Worm (Caenorhabditis elegans) whole organism, L4 larva: ENCODE measurements around the gene T25E12.6.
A peak's percentile ranks its signal among the peaks of the same experiment; 100 is the strongest.

Experiments used
- F44E2.7 ChIP-seq: fragments of 200-800 bp; sonication (Bioruptor generic); IDR thresholded peaks from 2 replicates; pipeline ENCODE4 v2.1.2; 2022; ENCODE audit warnings: missing genetic modification characterization, missing compliant biosample characterization
- R02D3.7 ChIP-seq: fragments of 150-350 bp; sonication (generic microtip); optimal IDR thresholded peaks from 3 replicates; lab custom pipeline; 2014; ENCODE audit warnings: missing biosample characterization, missing genetic modification characterization
- T20F7.1 ChIP-seq: fragments of 200-800 bp; sonication (Bioruptor generic); optimal IDR thresholded peaks from 2 replicates; lab custom pipeline; 2018; ENCODE audit warnings: mild to moderate bottlenecking, missing genetic modification characterization, missing compliant biosample characterization
- Y105C5A.15 ChIP-seq: fragments of 200-800 bp; sonication (Bioruptor generic); IDR thresholded peaks from 2 replicates; pipeline ENCODE4 v1.3.6; 2022; ENCODE audit warnings: missing genetic modification characterization, missing compliant biosample characterization
- Y75B8A.6 ChIP-seq: fragments of 200-800 bp; sonication (Bioruptor generic); IDR thresholded peaks from 2 replicates; pipeline ENCODE4 v1.3.6; 2022; ENCODE audit warnings: missing genetic modification reagents, missing genetic modification characterization, missing compliant biosample characterization
- ZK546.5 ChIP-seq, 2 experiments: sonication (generic microtip); optimal IDR thresholded peaks; 2 replicates each; lab custom pipeline; 2017; ENCODE audit warnings: missing biosample characterization in 2 of 2, missing genetic modification characterization in 2 of 2
- aha-1 ChIP-seq: fragments of 150-350 bp; peaks from one replicate; lab custom pipeline; 2014; ENCODE audit warnings: missing biosample characterization, missing genetic modification characterization
- ceh-32 ChIP-seq: sonication (generic microtip); optimal IDR thresholded peaks from 2 replicates; lab custom pipeline; 2016; ENCODE audit warnings: mild to moderate bottlenecking, missing genetic modification characterization, missing compliant biosample characterization; ENCODE audit not compliant: poor library complexity
- daf-8 ChIP-seq: fragments of 200-800 bp; sonication (Bioruptor generic); IDR thresholded peaks from 2 replicates; pipeline ENCODE4 v1.3.6; 2022; ENCODE audit warnings: missing genetic modification characterization, missing compliant biosample characterization
- dpl-1 ChIP-seq: fragments of 150-350 bp; optimal IDR thresholded peaks from 2 replicates; lab custom pipeline; 2014; ENCODE audit warnings: missing biosample characterization, missing genetic modification reagents, missing genetic modification characterization
- duxl-1 ChIP-seq: sonication (generic microtip); optimal IDR thresholded peaks from 2 replicates; lab custom pipeline; 2016; ENCODE audit warnings: mild to moderate bottlenecking, missing genetic modification characterization, moderate library complexity, missing compliant biosample characterization; ENCODE audit not compliant: poor library complexity
- dve-1 ChIP-seq: sonication (generic microtip); optimal IDR thresholded peaks from 2 replicates; lab custom pipeline; 2017; ENCODE audit warnings: antibody characterized with exemption, mild to moderate bottlenecking, missing genetic modification characterization, missing compliant biosample characterization; ENCODE audit not compliant: insufficient read depth
- egl-43 ChIP-seq: fragments of 200-800 bp; sonication (Bioruptor generic); IDR thresholded peaks from 2 replicates; pipeline ENCODE4 v1.3.6; 2022; ENCODE audit warnings: missing genetic modification reagents, missing genetic modification characterization, missing compliant biosample characterization
- fkh-10 ChIP-seq: fragments of 150-350 bp; optimal IDR thresholded peaks from 2 replicates; lab custom pipeline; 2014; ENCODE audit warnings: missing biosample characterization, missing genetic modification reagents, missing genetic modification characterization
- fos-1 ChIP-seq: fragments of 150-350 bp; optimal IDR thresholded peaks from 2 replicates; lab custom pipeline; 2014; ENCODE audit warnings: missing biosample characterization, missing genetic modification characterization
- hlh-11 ChIP-seq: fragments of 200-800 bp; sonication (Bioruptor generic); optimal IDR thresholded peaks from 2 replicates; lab custom pipeline; 2018; ENCODE audit warnings: mild to moderate bottlenecking, missing genetic modification characterization, missing compliant biosample characterization
- hlh-30 ChIP-seq: sonication (generic microtip); optimal IDR thresholded peaks from 2 replicates; lab custom pipeline; 2017; ENCODE audit warnings: antibody characterized with exemption, mild to moderate bottlenecking, missing genetic modification characterization, missing compliant biosample characterization; ENCODE audit not compliant: insufficient read depth
- lin-1 ChIP-seq: fragments of 200-800 bp; sonication (Bioruptor generic); IDR thresholded peaks from 2 replicates; pipeline ENCODE4 v1.3.6; 2022; ENCODE audit warnings: missing genetic modification reagents, missing genetic modification characterization, missing compliant biosample characterization
- lin-13 ChIP-seq: fragments of 150-350 bp; optimal IDR thresholded peaks from 2 replicates; lab custom pipeline; 2014; ENCODE audit warnings: missing biosample characterization, missing genetic modification reagents, missing genetic modification characterization
- lin-39 ChIP-seq: fragments of 150-350 bp; optimal IDR thresholded peaks from 2 replicates; lab custom pipeline; 2014; ENCODE audit warnings: missing biosample characterization, missing genetic modification reagents, missing genetic modification characterization
- lir-3 ChIP-seq: sonication (generic microtip); optimal IDR thresholded peaks from 2 replicates; lab custom pipeline; 2016; ENCODE audit warnings: mild to moderate bottlenecking, missing genetic modification characterization, missing compliant biosample characterization
- lsy-2 ChIP-seq, 2 experiments: fragments of 150-350 bp in 1 of 2; sonication (generic microtip) in 1 of 2; optimal IDR thresholded peaks; 2 replicates each; lab custom pipeline; 2014 to 2017; ENCODE audit warnings: missing biosample characterization in 2 of 2, missing genetic modification characterization in 2 of 2
- madf-5 ChIP-seq, 2 experiments: fragments of 200-800 bp; sonication (Bioruptor generic); IDR thresholded peaks; 2 replicates each; pipeline ENCODE4 v1.3.6; 2022; ENCODE audit warnings: missing compliant biosample characterization in 2 of 2, missing genetic modification characterization in 2 of 2
- mep-1 ChIP-seq: fragments of 150-350 bp; sonication (generic microtip); optimal IDR thresholded peaks from 3 replicates; lab custom pipeline; 2014; ENCODE audit warnings: missing biosample characterization, missing genetic modification characterization
- nhr-10 ChIP-seq: fragments of 150-350 bp; optimal IDR thresholded peaks from 2 replicates; lab custom pipeline; 2014; ENCODE audit warnings: missing biosample characterization, missing genetic modification characterization
- nhr-102 ChIP-seq: sonication (generic microtip); optimal IDR thresholded peaks from 2 replicates; lab custom pipeline; 2016; ENCODE audit warnings: mild to moderate bottlenecking, missing genetic modification characterization, moderate library complexity, missing compliant biosample characterization
- nhr-28 ChIP-seq: fragments of 150-350 bp; optimal IDR thresholded peaks from 2 replicates; lab custom pipeline; 2014; ENCODE audit warnings: missing biosample characterization, missing genetic modification characterization
- nhr-41 ChIP-seq: fragments of 200-800 bp; sonication (Bioruptor generic); IDR thresholded peaks from 2 replicates; pipeline ENCODE4 v1.3.6; 2022; ENCODE audit warnings: missing genetic modification reagents, missing genetic modification characterization, missing compliant biosample characterization
- saeg-2 ChIP-seq: fragments of 200-800 bp; sonication (Bioruptor generic); IDR thresholded peaks from 2 replicates; pipeline ENCODE4 v1.3.6; 2022; ENCODE audit warnings: missing genetic modification reagents, missing genetic modification characterization, missing compliant biosample characterization
- sdz-12 ChIP-seq: fragments of 200-800 bp; sonication (Bioruptor generic); optimal IDR thresholded peaks from 2 replicates; lab custom pipeline; 2018; ENCODE audit warnings: mild to moderate bottlenecking, missing genetic modification characterization, missing compliant biosample characterization
- set-16 ChIP-seq: fragments of 200-800 bp; sonication (Bioruptor generic); IDR thresholded peaks from 2 replicates; pipeline ENCODE4 v1.3.6; 2022; ENCODE audit warnings: missing genetic modification reagents, missing genetic modification characterization, missing compliant biosample characterization
- snpc-1.2 ChIP-seq: fragments of 200-800 bp; sonication (Bioruptor generic); IDR thresholded peaks from 2 replicates; pipeline ENCODE4 v1.3.6; 2022; ENCODE audit warnings: missing genetic modification reagents, missing genetic modification characterization, missing compliant biosample characterization
- spr-1 ChIP-seq: sonication (generic microtip); optimal IDR thresholded peaks from 2 replicates; lab custom pipeline; 2016; ENCODE audit warnings: mild to moderate bottlenecking, missing genetic modification characterization, missing compliant biosample characterization
- unc-62 ChIP-seq, 3 experiments: fragments of 150-350 bp in 1 of 3; sonication (generic microtip); optimal IDR thresholded peaks in 2 of 3; peaks in 1 of 3; 1 replicate in 1 of 3; 2 replicates in 2 of 3; lab custom pipeline; 2014 to 2017; ENCODE audit warnings: missing biosample characterization in 3 of 3, missing genetic modification characterization in 3 of 3, missing genetic modification reagents in 3 of 3, missing genotype in 1 of 3
- vab-7 ChIP-seq: fragments of 200-800 bp; sonication (Bioruptor generic); IDR thresholded peaks from 2 replicates; pipeline ENCODE4 v1.3.6; 2022; ENCODE audit warnings: missing genetic modification reagents, missing genetic modification characterization, missing compliant biosample characterization
- zag-1 ChIP-seq: fragments of 150-350 bp; optimal IDR thresholded peaks from 2 replicates; lab custom pipeline; 2014; ENCODE audit warnings: missing biosample characterization, missing genetic modification characterization
- zfp-2 ChIP-seq: sonication (generic microtip); optimal IDR thresholded peaks from 2 replicates; lab custom pipeline; 2016; ENCODE audit warnings: mild to moderate bottlenecking, missing genetic modification characterization, missing compliant biosample characterization
- zip-2 ChIP-seq: fragments of 150-350 bp; optimal IDR thresholded peaks from 2 replicates; lab custom pipeline; 2014; ENCODE audit warnings: missing biosample characterization, missing genetic modification characterization

Gene T25E12.6

DNA sequence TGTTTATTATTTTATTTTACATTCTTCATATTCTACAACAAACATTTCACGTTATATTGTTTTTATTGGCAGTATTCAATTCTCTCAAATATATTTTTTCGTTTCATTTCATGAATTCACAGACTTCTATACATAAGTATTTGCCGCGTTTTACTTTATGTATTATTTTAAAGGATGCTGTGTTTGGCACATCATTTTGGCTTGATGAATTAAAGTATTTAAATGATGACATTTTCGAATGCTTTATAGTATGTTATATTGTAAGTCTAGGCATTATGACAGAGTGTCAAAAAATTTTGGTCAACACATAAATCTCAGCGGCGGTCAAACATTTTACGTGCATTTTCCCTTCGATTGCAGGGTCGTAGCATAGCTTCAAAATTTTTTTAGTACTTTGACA, 46.7 kb upstream of the T25E12.6 start:
- no peak for TF ChIP-seq ceh-32 (tag; lab: Kevin White, UChicago)
- no peak for TF ChIP-seq zfp-2
- TF ChIP-seq aha-1: peak; percentile 71
- no peak for TF ChIP-seq daf-8 (GFP tag; lab: Robert Waterston, UW)

DNA sequence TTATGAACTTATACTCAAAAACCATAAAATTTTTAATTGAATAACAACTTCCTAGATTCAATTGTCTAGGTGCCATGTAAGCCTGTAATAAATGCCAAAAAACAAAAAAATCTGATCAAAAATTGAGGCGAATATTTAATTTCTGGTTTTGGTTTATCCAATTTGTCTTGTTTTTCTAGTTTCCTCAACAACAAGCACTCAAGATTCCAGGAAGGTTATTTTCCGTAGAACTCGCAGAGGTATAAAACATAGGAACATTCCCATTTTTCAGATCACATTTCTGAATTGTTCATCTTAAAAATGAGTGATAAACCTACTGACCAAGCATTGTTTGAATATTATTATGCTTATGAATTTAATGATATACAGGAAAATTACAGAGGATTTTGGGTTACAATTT, 45.0 kb upstream of the T25E12.6 start, which contains the start of gene srw-41:
TSS of gene srw-41 (plus strand) at position 301 of the 400 bp plus-strand sequence.
- TF ChIP-seq aha-1 (peak; percentile 23), spr-1 (no peak), dpl-1 (GFP tag; lab: Kevin White, UChicago) (no peak), T20F7.1 (GFP tag; lab: Kevin White, UChicago) (no peak)

DNA sequence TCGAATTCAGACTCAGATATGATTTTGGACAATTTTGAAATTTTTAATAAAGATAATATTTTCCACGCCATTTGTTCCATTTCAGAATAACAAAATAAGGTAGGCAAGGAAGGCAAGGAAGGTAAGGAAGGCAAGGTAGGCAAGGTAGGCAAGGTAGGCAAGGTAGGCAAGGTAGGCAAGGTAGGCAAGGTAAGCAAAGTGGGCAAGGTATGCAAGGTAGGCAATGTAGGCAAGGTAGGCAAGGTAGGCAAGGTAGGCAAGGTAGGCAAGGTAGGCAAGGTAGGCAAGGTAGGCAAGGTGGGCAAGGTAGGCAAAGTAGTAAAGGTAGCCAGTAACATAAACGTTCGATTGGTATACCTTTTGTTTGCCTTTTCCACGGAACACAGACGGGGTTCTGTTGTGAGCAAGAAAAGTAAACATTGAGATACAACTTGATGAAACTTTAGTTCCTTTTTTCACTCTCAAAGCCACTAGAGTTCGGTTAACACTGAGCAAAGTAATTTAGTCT, 42.4 kb upstream of the T25E12.6 start, which contains the start of gene Y70C5C.1:
TSS of gene Y70C5C.1 (plus strand) at position 458 of the 508 bp plus-strand sequence.
- TF ChIP-seq lsy-2 (tag; optimal IDR thresholded peaks at IDR 0.05; lab: Kevin White, UChicago) (no peak), lin-13 (GFP tag; lab: Kevin White, UChicago) (no peak), nhr-10 (tag; lab: Kevin White, UChicago) (no peak), egl-43 (no peak), saeg-2 (GFP tag; lab: Robert Waterston, UW) (no peak), sdz-12 (no peak), unc-62 (GFP tag; optimal IDR thresholded peaks at IDR 0.05 in 1 of 2; lab: Kevin White, UChicago) (no peak), unc-62 (tag; optimal IDR thresholded peaks at IDR 0.05; lab: Kevin White, UChicago) (no peak), fos-1 (tag; lab: Kevin White, UChicago) (no peak), mep-1 (tag; lab: Kevin White, UChicago) (no peak), zag-1 (tag; lab: Kevin White, UChicago) (no peak), madf-5 (GFP tag; IDR thresholded peaks at IDR 0.05; lab: Robert Waterston, UW) (no peak), dve-1 (tag; lab: Kevin White, UChicago) (no peak), hlh-11 (tag; lab: Kevin White, UChicago) (no peak), lir-3 (tag; lab: Kevin White, UChicago) (no peak), nhr-41 (GFP tag; lab: Robert Waterston, UW) (no peak), set-16 (no peak), hlh-30 (tag; lab: Kevin White, UChicago) (no peak)

DNA sequence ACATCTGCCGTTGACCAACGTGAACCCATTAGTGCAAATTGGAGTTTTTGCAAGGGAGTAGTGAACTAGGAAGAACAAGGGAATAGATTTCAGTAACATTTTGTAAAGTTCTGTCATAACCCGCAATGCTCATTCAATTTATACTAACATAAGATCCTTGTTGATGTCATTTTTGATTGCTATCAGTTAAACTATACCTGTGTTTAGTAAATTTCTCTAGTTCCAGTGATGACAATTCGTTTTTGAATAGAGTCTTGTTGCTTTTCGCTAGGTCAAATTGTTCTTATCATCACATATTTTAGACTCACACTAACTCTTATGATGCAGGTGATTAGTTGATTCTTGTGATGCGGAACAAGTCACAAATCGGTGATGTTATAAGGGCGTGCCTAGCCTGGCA, 35.7 kb upstream of the T25E12.6 start, which contains the start of gene clec-9:
TSS of gene clec-9 (minus strand) at position 101 of the 400 bp plus-strand sequence.
- no peak for TF ChIP-seq vab-7
- TF ChIP-seq Y105C5A.15 (GFP tag; lab: Robert Waterston, UW): no peak
- no peak for TF ChIP-seq lin-39 (tag; lab: Kevin White, UChicago)
- TF ChIP-seq R02D3.7 (tag; lab: Kevin White, UChicago): no peak
- TF ChIP-seq zip-2 (tag; lab: Kevin White, UChicago): no peak
- TF ChIP-seq hlh-30 (tag; lab: Kevin White, UChicago): no peak
- TF ChIP-seq Y75B8A.6 (GFP tag; lab: Robert Waterston, UW): no peak
- TF ChIP-seq nhr-41 (GFP tag; lab: Robert Waterston, UW): no peak
- no peak for TF ChIP-seq daf-8 (GFP tag; lab: Robert Waterston, UW)
- no peak for TF ChIP-seq nhr-28 (tag; lab: Kevin White, UChicago)
- no peak for TF ChIP-seq ZK546.5 (tag; optimal IDR thresholded peaks at IDR 0.05; lab: Kevin White, UChicago)
- TF ChIP-seq lin-1 (GFP tag; lab: Robert Waterston, UW): no peak
- no peak for TF ChIP-seq egl-43
- TF ChIP-seq F44E2.7 (GFP tag; lab: Robert Waterston, UW): no peak
- TF ChIP-seq fkh-10 (GFP tag; lab: Kevin White, UChicago): no peak
- no peak for TF ChIP-seq duxl-1 (tag; lab: Kevin White, UChicago)
- no peak for TF ChIP-seq nhr-102 (tag; lab: Kevin White, UChicago)
- no peak for TF ChIP-seq snpc-1.2 (GFP tag; lab: Robert Waterston, UW)
